Worm (Caenorhabditis elegans) whole organism, L4/young adult: ENCODE measurements around the gene tceb-3.

Experiments used
- W03F9.2 ChIP-seq: fragments of 150-350 bp; optimal IDR thresholded peaks from 2 replicates; lab custom pipeline; 2014; ENCODE audit warnings: missing biosample characterization, missing genetic modification characterization
- dao-5 ChIP-seq: sonication (generic microtip); optimal IDR thresholded peaks from 2 replicates; lab custom pipeline; 2016; ENCODE audit warnings: missing genotype, missing genetic modification characterization, moderate library complexity, missing compliant biosample characterization
- him-1 ChIP-seq: sonication (generic microtip); optimal IDR thresholded peaks from 2 replicates; lab custom pipeline; 2016; ENCODE audit warnings: missing genotype, missing genetic modification reagents, missing genetic modification characterization, missing compliant biosample characterization

- no peak for TF ChIP-seq W03F9.2 (tag; lab: Kevin White, UChicago)
- TF ChIP-seq dao-5 (tag; lab: Kevin White, UChicago): no peak
- no peak for TF ChIP-seq him-1
These were observed 11.9 kb downstream of the tceb-3 start for ce11 chrII:10935336-10935735.
